Worm (Caenorhabditis elegans): ENCODE results near the gene nxf-2.

Gene nxf-2

DNA sequence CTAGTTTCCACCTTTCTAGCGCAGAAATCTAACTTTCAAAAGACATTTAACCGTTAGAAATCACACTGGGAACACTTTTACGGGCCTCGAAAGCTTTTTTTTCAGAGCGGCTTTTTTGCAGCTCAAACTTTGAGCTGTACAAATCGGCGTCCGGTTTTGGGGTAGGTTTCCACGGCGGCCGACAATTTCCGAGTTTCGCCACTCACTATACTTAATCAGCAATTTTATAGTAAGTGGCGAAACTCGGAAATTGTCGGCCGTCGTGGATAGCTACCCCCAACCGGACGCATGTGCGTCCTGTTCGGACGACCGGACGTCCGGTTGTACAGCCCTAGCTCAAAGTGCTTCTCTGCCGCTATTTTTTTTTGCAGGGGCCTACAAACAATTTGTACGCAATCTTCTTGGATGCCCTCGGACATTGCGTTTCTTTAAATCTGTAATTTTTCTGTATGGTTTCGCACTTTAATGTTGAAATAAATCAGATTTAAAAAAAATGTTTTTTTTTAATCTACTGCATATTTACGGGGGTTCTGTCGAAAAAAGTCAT is 21.4 kb downstream of the nxf-2 start:
- TF ChIP-seq sma-3 (GFP tag; optimal IDR thresholded peaks at IDR 0.05) (no peak), ztf-11 (tag; optimal IDR thresholded peaks at IDR 0.05) (no peak), lin-39 (tag; optimal IDR thresholded peaks at IDR 0.05) (no peak), ztf-1 (GFP tag; conservative IDR thresholded peaks at IDR 0.05) (no peak), C34F6.9 (tag; optimal IDR thresholded peaks at IDR 0.05) (no peak), nhr-23 (tag; optimal IDR thresholded peaks at IDR 0.05) (no peak)

DNA sequence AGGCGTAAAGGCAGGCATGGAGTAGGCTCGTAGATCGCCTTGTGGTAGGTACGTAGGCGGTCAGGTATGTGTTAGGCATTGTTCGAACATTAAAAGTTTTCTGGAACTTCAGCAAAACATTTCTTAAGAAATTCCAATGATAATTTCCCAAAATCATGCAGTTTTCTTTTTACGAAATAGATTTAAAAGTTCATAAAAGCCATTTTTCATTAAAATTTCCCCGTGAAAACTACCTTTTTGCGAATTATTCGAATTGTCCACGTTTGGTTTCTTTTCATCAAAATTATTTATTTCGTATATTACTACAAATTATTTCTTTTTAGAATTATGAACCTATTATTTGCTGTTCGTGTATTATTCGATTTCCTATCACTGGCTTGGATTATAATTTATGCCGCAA is 22.9 kb downstream of the nxf-2 start, which contains the start of gene C15H11.13:
Gene C15H11.13 (plus strand): TSS at position 301 of the 400 bp plus-strand sequence.
- TF ChIP-seq skn-1 (tag; optimal IDR thresholded peaks at IDR 0.05) = no peak

DNA sequence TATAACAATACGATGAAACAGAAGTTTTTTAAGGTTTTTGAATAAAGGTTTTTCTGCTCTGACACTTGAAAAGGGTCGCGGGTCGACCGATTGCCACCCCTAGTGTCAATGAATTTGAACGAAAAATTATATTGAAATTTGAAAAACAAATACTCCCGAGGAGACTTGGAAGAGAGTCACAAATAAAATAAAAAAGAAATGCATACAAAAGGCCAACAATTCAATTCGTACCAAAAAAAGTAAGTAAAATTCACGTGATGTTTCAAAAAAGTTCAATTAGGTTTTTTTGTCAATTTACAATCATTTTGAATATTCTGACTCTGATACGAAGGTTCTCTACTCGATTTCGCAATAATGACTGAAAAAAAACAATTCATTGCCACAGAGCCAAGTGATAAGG is 24.1 kb downstream of the nxf-2 start, which contains the start of gene C15H11.1:
Gene C15H11.1 (plus strand): TSS at position 301 of the 400 bp plus-strand sequence.
- no peak for TF ChIP-seq nhr-6 (tag; optimal IDR thresholded peaks at IDR 0.05)

DNA sequence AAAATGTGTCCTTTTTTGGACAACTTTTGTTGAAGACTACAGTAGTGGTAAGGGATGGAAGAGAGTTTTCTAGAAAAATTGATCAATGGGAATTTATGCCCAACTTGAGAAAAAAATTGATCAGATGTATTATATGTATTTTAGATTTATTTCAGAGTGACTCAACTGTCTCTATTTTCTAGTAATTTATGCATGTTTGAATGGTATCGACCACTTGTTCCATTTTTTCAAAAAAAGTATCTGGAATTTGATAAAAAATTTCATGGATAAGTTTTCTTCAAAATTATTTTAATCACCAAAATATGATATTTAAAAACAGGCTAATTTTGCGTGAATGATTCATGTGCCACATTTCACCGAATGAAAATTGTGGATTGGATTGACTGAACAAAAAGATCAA is 25.8 kb downstream of the nxf-2 start, which contains the start of gene C15H11.10:
Gene C15H11.10 (plus strand): TSS at position 301 of the 400 bp plus-strand sequence.
- no peak for TF ChIP-seq skn-1 (tag; optimal IDR thresholded peaks at IDR 0.05)
- TF ChIP-seq gmeb-1 (tag; optimal IDR thresholded peaks at IDR 0.05) = no peak
- TF ChIP-seq nhr-237 (tag; optimal IDR thresholded peaks at IDR 0.05) = no peak
- no peak for TF ChIP-seq elt-3 (tag; optimal IDR thresholded peaks at IDR 0.05)
- no peak for TF ChIP-seq lin-39 (tag; optimal IDR thresholded peaks at IDR 0.05)
- no peak for TF ChIP-seq nhr-25 (tag; optimal IDR thresholded peaks at IDR 0.05)
- no peak for TF ChIP-seq zag-1 (tag; optimal IDR thresholded peaks at IDR 0.05)
- no peak for TF ChIP-seq unc-55 (GFP tag; optimal IDR thresholded peaks at IDR 0.05)
- TF ChIP-seq alr-1 (tag; optimal IDR thresholded peaks at IDR 0.05) = no peak
- no peak for TF ChIP-seq sma-9 (GFP tag; optimal IDR thresholded peaks at IDR 0.05)
- TF ChIP-seq sma-9 (tag; optimal IDR thresholded peaks at IDR 0.05) = no peak
- no peak for TF ChIP-seq fos-1 (tag; optimal IDR thresholded peaks at IDR 0.05)
- no peak for TF ChIP-seq nhr-6 (tag; optimal IDR thresholded peaks at IDR 0.05)
- no peak for TF ChIP-seq Y55F3AM.14 (GFP tag; optimal IDR thresholded peaks at IDR 0.05)

DNA sequence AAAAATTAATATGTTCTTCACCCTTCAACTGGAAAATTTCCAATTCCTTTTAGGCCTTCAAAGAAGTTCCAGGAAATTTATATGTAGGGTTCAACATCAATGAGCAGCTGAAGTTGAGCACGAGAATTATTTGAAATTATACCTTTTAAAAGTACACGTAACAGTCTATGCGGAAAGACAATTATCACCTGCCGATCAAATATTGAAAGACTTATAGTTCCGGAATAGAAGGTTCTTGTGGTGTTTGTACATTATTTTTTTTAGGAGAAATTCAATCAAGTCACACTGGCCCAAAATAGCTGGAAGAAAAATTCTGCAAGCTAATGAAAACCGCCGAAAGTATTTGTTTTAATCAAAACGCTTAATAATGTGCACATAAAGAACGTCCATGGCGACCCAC is 37.4 kb downstream of the nxf-2 start:
- TF ChIP-seq nhr-10 (tag; optimal IDR thresholded peaks at IDR 0.05) (no peak), peb-1 (tag; optimal IDR thresholded peaks at IDR 0.05) (no peak), Y55F3AM.14 (GFP tag; optimal IDR thresholded peaks at IDR 0.05) (no peak), nhr-12 (tag; optimal IDR thresholded peaks at IDR 0.05) (no peak), blmp-1 (tag; optimal IDR thresholded peaks at IDR 0.05; ENCODE audit: insufficient read depth) (no peak), sma-3 (GFP tag; optimal IDR thresholded peaks at IDR 0.05) (no peak), dmd-4 (tag; optimal IDR thresholded peaks at IDR 0.05) (no peak), unc-39 (tag; optimal IDR thresholded peaks at IDR 0.05) (no peak)

DNA sequence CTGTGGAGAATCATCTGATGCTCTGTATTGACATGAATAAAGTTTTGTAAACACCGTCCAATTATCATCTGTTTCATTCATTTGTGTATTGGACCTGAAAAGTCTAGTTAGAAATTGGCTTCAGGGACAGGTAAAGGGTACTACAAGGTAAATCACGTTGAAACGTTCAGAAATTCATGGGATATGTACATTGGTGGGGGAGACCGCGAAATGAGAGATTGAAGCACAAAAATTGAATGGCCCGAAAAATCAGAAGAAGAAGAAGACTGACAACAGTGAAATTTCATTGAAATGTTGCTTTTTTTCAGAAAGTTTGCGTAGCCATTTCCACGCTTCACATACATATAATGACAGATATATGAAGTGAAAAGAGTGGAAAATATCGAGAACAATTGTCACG is 38.6 kb downstream of the nxf-2 start, which contains the start of gene npr-43:
Gene npr-43 (minus strand): TSS at position 101 of the 400 bp plus-strand sequence.
- TF ChIP-seq peb-1 (tag; optimal IDR thresholded peaks at IDR 0.05) (no peak), nhr-12 (tag; optimal IDR thresholded peaks at IDR 0.05) (no peak), ztf-4 (tag; optimal IDR thresholded peaks at IDR 0.05) (no peak), fos-1 (tag; optimal IDR thresholded peaks at IDR 0.05) (no peak), mbf-1 (tag; optimal IDR thresholded peaks at IDR 0.05) (no peak), unc-62 (GFP tag; optimal IDR thresholded peaks at IDR 0.05) (no peak), lsy-2 (tag; optimal IDR thresholded peaks at IDR 0.05) (no peak), alr-1 (tag; optimal IDR thresholded peaks at IDR 0.05) (no peak), ZK546.5 (tag; optimal IDR thresholded peaks at IDR 0.05) (no peak), ztf-1 (GFP tag; conservative IDR thresholded peaks at IDR 0.05) (no peak), egl-27 (tag; optimal IDR thresholded peaks at IDR 0.05) (no peak), unc-55 (GFP tag; optimal IDR thresholded peaks at IDR 0.05) (no peak), nhr-6 (tag; optimal IDR thresholded peaks at IDR 0.05) (no peak), ama-1 (optimal IDR thresholded peaks at IDR 0.05) (no peak), ztf-11 (tag; optimal IDR thresholded peaks at IDR 0.05) (no peak), Y55F3AM.14 (GFP tag; optimal IDR thresholded peaks at IDR 0.05) (no peak), nhr-25 (tag; optimal IDR thresholded peaks at IDR 0.05) (no peak), lin-13 (GFP tag; optimal IDR thresholded peaks at IDR 0.05) (no peak)

Measured in whole organism, L2 larva.